Fruit fly (Drosophila melanogaster) whole organism, prepupa: ENCODE results near the gene Fum2.

Experiments
- Blimp-1 ChIP-seq: fragments of 200-800 bp; sonication (Bioruptor generic); optimal IDR thresholded peaks from 3 replicates; lab custom pipeline; 2017; ENCODE audit warnings: missing biosample characterization, missing genetic modification characterization, mild to moderate bottlenecking, moderate library complexity, missing genetic modification reagents
- CG10669 ChIP-seq: fragments of 200-800 bp; sonication (Bioruptor generic); optimal IDR thresholded peaks from 3 replicates; lab custom pipeline; 2018; ENCODE audit warnings: missing biosample characterization, mild to moderate bottlenecking, missing genetic modification characterization, moderate library complexity
- CG11294 ChIP-seq: fragments of 200-800 bp; sonication (Bioruptor generic); IDR thresholded peaks from 2 replicates; pipeline ENCODE4 v1.3.6; 2022; ENCODE audit warnings: missing biosample characterization, missing genetic modification characterization
- CG11762 ChIP-seq: fragments of 200-800 bp; sonication (Bioruptor generic); optimal IDR thresholded peaks from 3 replicates; lab custom pipeline; 2016; ENCODE audit warnings: missing biosample characterization, missing genetic modification characterization; ENCODE audit not compliant: insufficient read depth
- CG11902 ChIP-seq: fragments of 200-800 bp; sonication (Bioruptor generic); optimal IDR thresholded peaks from 3 replicates; lab custom pipeline; 2016; ENCODE audit warnings: missing biosample characterization, missing genetic modification characterization
- CG15336 ChIP-seq: fragments of 200-800 bp; sonication (Bioruptor generic); IDR thresholded peaks from 2 replicates; pipeline ENCODE4 v1.3.6; 2022; ENCODE audit warnings: missing biosample characterization, missing genetic modification characterization
- CG1621 ChIP-seq: fragments of 200-800 bp; sonication (Bioruptor generic); optimal IDR thresholded peaks from 3 replicates; lab custom pipeline; 2018; ENCODE audit warnings: missing biosample characterization, mild to moderate bottlenecking, missing genetic modification characterization
- CG16779 ChIP-seq: fragments of 200-800 bp; sonication (Bioruptor generic); optimal IDR thresholded peaks from 3 replicates; lab custom pipeline; 2017; ENCODE audit warnings: missing biosample characterization, mild to moderate bottlenecking, missing genetic modification characterization
- CG3032 ChIP-seq: fragments of 200-800 bp; optimal IDR thresholded peaks from 2 replicates; lab custom pipeline; 2019; ENCODE audit warnings: missing biosample characterization, mild to moderate bottlenecking, missing genetic modification characterization, moderate library complexity
- CG31627 ChIP-seq: fragments of 200-800 bp; sonication (Bioruptor generic); optimal IDR thresholded peaks from 3 replicates; lab custom pipeline; 2016; ENCODE audit warnings: missing biosample characterization, missing genetic modification characterization
- CG32006 ChIP-seq: fragments of 200-800 bp; sonication (Bioruptor generic); optimal IDR thresholded peaks from 3 replicates; lab custom pipeline; 2017; ENCODE audit warnings: missing biosample characterization, mild to moderate bottlenecking, missing genetic modification characterization
- CG34406 ChIP-seq: fragments of 200-800 bp; sonication (Bioruptor generic); optimal IDR thresholded peaks from 3 replicates; lab custom pipeline; 2016; ENCODE audit warnings: missing biosample characterization, missing genetic modification characterization
- CG3919 ChIP-seq: fragments of 200-800 bp; sonication (Bioruptor generic); optimal IDR thresholded peaks from 3 replicates; lab custom pipeline; 2016; ENCODE audit warnings: missing biosample characterization, missing genetic modification characterization
- CG4318 ChIP-seq: fragments of 200-800 bp; sonication (Bioruptor generic); optimal IDR thresholded peaks from 3 replicates; lab custom pipeline; 2017; ENCODE audit warnings: missing biosample characterization, mild to moderate bottlenecking, missing genetic modification characterization
- CG6163 ChIP-seq: fragments of 200-800 bp; sonication (Bioruptor generic); IDR thresholded peaks from 3 replicates; pipeline ENCODE4 v1.3.6; 2022; ENCODE audit warnings: missing biosample characterization, missing genetic modification characterization
- CG6276 ChIP-seq: fragments of 200-800 bp; sonication (Bioruptor generic); optimal IDR thresholded peaks from 2 replicates; lab custom pipeline; 2017; ENCODE audit warnings: missing biosample characterization, mild to moderate bottlenecking, missing genetic modification characterization
- CG6792 ChIP-seq: fragments of 200-800 bp; sonication (Bioruptor generic); optimal IDR thresholded peaks from 3 replicates; lab custom pipeline; 2016; ENCODE audit warnings: missing biosample characterization, missing genetic modification characterization
- CG6808 ChIP-seq: fragments of 200-800 bp; sonication (Bioruptor generic); optimal IDR thresholded peaks from 3 replicates; lab custom pipeline; 2017; ENCODE audit warnings: missing biosample characterization, missing genetic modification characterization, mild to moderate bottlenecking, moderate library complexity, missing genetic modification reagents
- CG6854 ChIP-seq: fragments of 200-800 bp; sonication (Bioruptor generic); optimal IDR thresholded peaks from 2 replicates; lab custom pipeline; 2017; ENCODE audit warnings: missing biosample characterization, mild to moderate bottlenecking, missing genetic modification characterization
- CG7368 ChIP-seq: fragments of 200-800 bp; sonication (Bioruptor generic); optimal IDR thresholded peaks from 3 replicates; lab custom pipeline; 2016; ENCODE audit warnings: missing biosample characterization, missing genetic modification characterization
- CG8119 ChIP-seq: fragments of 200-800 bp; sonication (Bioruptor generic); IDR thresholded peaks from 3 replicates; pipeline ENCODE4 v1.3.6; 2022; ENCODE audit warnings: missing biosample characterization, missing genetic modification characterization
- CG8319 ChIP-seq: fragments of 200-800 bp; sonication (Bioruptor generic); optimal IDR thresholded peaks from 3 replicates; lab custom pipeline; 2016; ENCODE audit warnings: missing biosample characterization, missing genetic modification characterization
- CG8632 ChIP-seq: fragments of 200-800 bp; sonication (Bioruptor generic); optimal IDR thresholded peaks from 3 replicates; lab custom pipeline; 2016; ENCODE audit warnings: missing biosample characterization, missing genetic modification characterization
- Eip78C ChIP-seq: fragments of 200-800 bp; sonication (Bioruptor generic); peaks from one replicate; lab custom pipeline; 2016; ENCODE audit warnings: missing biosample characterization, missing genetic modification characterization
- Eip93F ChIP-seq: fragments of 200-800 bp; sonication (Bioruptor generic); optimal IDR thresholded peaks from 2 replicates; lab custom pipeline; 2016; ENCODE audit warnings: missing biosample characterization, mild to moderate bottlenecking, missing genetic modification characterization
- Ets21C ChIP-seq: fragments of 200-800 bp; sonication (Bioruptor generic); optimal IDR thresholded peaks from 3 replicates; lab custom pipeline; 2016; ENCODE audit warnings: missing biosample characterization, missing genetic modification characterization
- Gug ChIP-seq: fragments of 200-800 bp; sonication (Bioruptor generic); IDR thresholded peaks from 2 replicates; pipeline ENCODE4 v1.3.6; 2022; ENCODE audit warnings: missing biosample characterization, missing genetic modification characterization
- Hr38 ChIP-seq: sonication (Bioruptor generic); optimal IDR thresholded peaks from 2 replicates; lab custom pipeline; 2016; ENCODE audit warnings: missing biosample characterization, missing genetic modification characterization
- Hr39 ChIP-seq: fragments of 200-800 bp; sonication (Bioruptor generic); optimal IDR thresholded peaks from 2 replicates; lab custom pipeline; 2016; ENCODE audit warnings: missing biosample characterization, missing genetic modification characterization
- Hr4 ChIP-seq: fragments of 200-800 bp; sonication (Bioruptor generic); optimal IDR thresholded peaks from 3 replicates; lab custom pipeline; 2016; ENCODE audit warnings: missing biosample characterization, missing genetic modification characterization
- Lpt ChIP-seq: fragments of 200-800 bp; sonication (Bioruptor generic); optimal IDR thresholded peaks from 3 replicates; lab custom pipeline; 2016; ENCODE audit warnings: missing biosample characterization, missing genetic modification characterization
- OdsH ChIP-seq: fragments of 200-800 bp; sonication (Bioruptor generic); optimal IDR thresholded peaks from 3 replicates; lab custom pipeline; 2016; ENCODE audit warnings: missing biosample characterization, missing genetic modification characterization
- Sox102F ChIP-seq: fragments of 200-800 bp; sonication (Bioruptor generic); optimal IDR thresholded peaks from 2 replicates; lab custom pipeline; 2016; ENCODE audit warnings: missing biosample characterization, mild to moderate bottlenecking, missing genetic modification characterization
- Sox15 ChIP-seq: fragments of 200-800 bp; sonication (Bioruptor generic); optimal IDR thresholded peaks from 3 replicates; lab custom pipeline; 2016; ENCODE audit warnings: missing biosample characterization, missing genetic modification characterization
- achi ChIP-seq: fragments of 200-800 bp; sonication (Bioruptor generic); optimal IDR thresholded peaks from 3 replicates; lab custom pipeline; 2016; ENCODE audit warnings: missing biosample characterization, missing genetic modification characterization
- cyc ChIP-seq: fragments of 200-800 bp; sonication (Bioruptor generic); optimal IDR thresholded peaks from 3 replicates; lab custom pipeline; 2016; ENCODE audit warnings: missing biosample characterization, missing genetic modification characterization
- dac ChIP-seq: fragments of 200-800 bp; sonication (Bioruptor generic); optimal IDR thresholded peaks from 2 replicates; lab custom pipeline; 2017; ENCODE audit warnings: missing biosample characterization, mild to moderate bottlenecking, missing genetic modification characterization
- dsx ChIP-seq: fragments of 200-800 bp; optimal IDR thresholded peaks from 3 replicates; lab custom pipeline; 2019; ENCODE audit warnings: missing biosample characterization, mild to moderate bottlenecking, missing genetic modification characterization, moderate library complexity; ENCODE audit not compliant: poor library complexity, severe bottlenecking
- eg ChIP-seq: fragments of 200-800 bp; sonication (Bioruptor generic); IDR thresholded peaks from 3 replicates; pipeline ENCODE4 v1.3.6; 2022; ENCODE audit warnings: missing biosample characterization, missing genetic modification characterization
- fd59A ChIP-seq: fragments of 200-800 bp; sonication (Bioruptor generic); optimal IDR thresholded peaks from 2 replicates; lab custom pipeline; 2017; ENCODE audit warnings: missing biosample characterization, mild to moderate bottlenecking, missing genetic modification characterization, missing genetic modification reagents
- fd85E ChIP-seq: fragments of 200-800 bp; sonication (Bioruptor generic); optimal IDR thresholded peaks from 3 replicates; lab custom pipeline; 2016; ENCODE audit warnings: missing biosample characterization, missing genetic modification characterization
- fkh ChIP-seq: fragments of 200-800 bp; sonication (Bioruptor generic); optimal IDR thresholded peaks from 3 replicates; lab custom pipeline; 2017; ENCODE audit warnings: missing biosample characterization, mild to moderate bottlenecking, missing genetic modification characterization, moderate library complexity
- lz ChIP-seq: fragments of 200-800 bp; sonication (Bioruptor generic); optimal IDR thresholded peaks from 3 replicates; lab custom pipeline; 2016; ENCODE audit warnings: missing biosample characterization, missing genetic modification characterization
- salr ChIP-seq, 2 experiments: fragments of 200-800 bp; sonication (Bioruptor generic); optimal IDR thresholded peaks; 3 replicates each; lab custom pipeline; 2016 to 2018; ENCODE audit warnings: missing biosample characterization in 2 of 2, missing genetic modification characterization in 2 of 2, mild to moderate bottlenecking in 1 of 2
- spab ChIP-seq: fragments of 200-800 bp; sonication (Bioruptor generic); optimal IDR thresholded peaks from 2 replicates; lab custom pipeline; 2017; ENCODE audit warnings: missing biosample characterization, mild to moderate bottlenecking, missing genetic modification characterization, missing genetic modification reagents
- topi ChIP-seq: fragments of 200-800 bp; sonication (Bioruptor generic); optimal IDR thresholded peaks from 3 replicates; lab custom pipeline; 2016; ENCODE audit warnings: missing biosample characterization, missing genetic modification characterization
- vri ChIP-seq: fragments of 200-800 bp; sonication (Bioruptor generic); optimal IDR thresholded peaks from 3 replicates; lab custom pipeline; 2016; ENCODE audit warnings: missing biosample characterization, mild to moderate bottlenecking, missing genetic modification characterization

The Fum2 gene

dm6 chrX:6641602-6642001 lies 40.0 kb upstream of the Fum2 start (continued):
- TF ChIP-seq dac (GFP tag; lab: Kevin White, UChicago) (peak; percentile 11), topi (GFP tag; lab: Kevin White, UChicago) (peak; percentile 6), CG32006 (GFP tag; lab: Kevin White, UChicago) (peak; percentile 51), OdsH (GFP tag; lab: Kevin White, UChicago) (peak; percentile 41), CG16779 (tag; lab: Kevin White, UChicago) (no peak), Sox102F (no peak), fd59A (GFP tag; lab: Kevin White, UChicago) (no peak), lz (peak; percentile 44), cyc (no peak), CG3919 (GFP tag; lab: Kevin White, UChicago) (peak; percentile 42), vri (no peak), fkh (GFP tag; lab: Kevin White, UChicago) (no peak), CG6792 (peak; percentile 10), CG1621 (tag; lab: Kevin White, UChicago) (no peak), Blimp-1 (no peak), achi (peak; percentile 36), fd85E (no peak), spab (GFP tag; lab: Kevin White, UChicago) (no peak), salr (GFP tag; optimal IDR thresholded peaks at IDR 0.05; lab: Kevin White, UChicago) (peak in 1 of 2 experiments; percentile 29), eg (GFP tag; lab: Robert Waterston, UW) (peak; percentile 72; the same call in 2 of the 3 replicates), CG11762 (GFP tag; lab: Kevin White, UChicago) (no peak), Lpt (GFP tag; lab: Kevin White, UChicago) (no peak), CG8319 (GFP tag; lab: Kevin White, UChicago) (no peak), CG11902 (GFP tag; lab: Kevin White, UChicago) (no peak), CG15336 (GFP tag; lab: Robert Waterston, UW) (peak; percentile 67), CG6276 (peak; percentile 29)

dm6 chrX:6642593-6643257 lies 38.8 kb upstream of the Fum2 start:
- TF ChIP-seq CG6808 (peak; percentile 35), CG15336 (GFP tag; lab: Robert Waterston, UW) (peak; percentile 81), topi (GFP tag; lab: Kevin White, UChicago) (peak; percentile 53), fd59A (GFP tag; lab: Kevin White, UChicago) (peak; percentile 8), CG3919 (GFP tag; lab: Kevin White, UChicago) (peak; percentile 51), CG34406 (peak; percentile 37), CG11762 (GFP tag; lab: Kevin White, UChicago) (peak; percentile 15), fd85E (no peak), dsx (GFP tag; lab: Kevin White, UChicago) (peak; percentile 36), CG11294 (GFP tag; lab: Robert Waterston, UW) (peak; percentile 42; the same call in 1 of the 2 replicates), Hr38 (GFP tag; lab: Kevin White, UChicago) (no peak), CG4318 (GFP tag; lab: Kevin White, UChicago) (no peak), CG6163 (GFP tag; lab: Robert Waterston, UW) (peak; percentile 80), CG32006 (GFP tag; lab: Kevin White, UChicago) (peak; percentile 59), vri (peak; percentile 29), achi (peak; percentile 58), spab (GFP tag; lab: Kevin White, UChicago) (no peak), CG7368 (peak; percentile 48), lz (peak; percentile 61), CG8119 (GFP tag; lab: Robert Waterston, UW) (peak; percentile 77), CG3032 (peak; percentile 35), Eip78C (GFP tag; lab: Kevin White, UChicago) (peak; percentile 85), eg (GFP tag; lab: Robert Waterston, UW) (peak; percentile 66; the same call in 1 of the 3 replicates), Hr4 (GFP tag; lab: Kevin White, UChicago) (peak; percentile 61), CG8632 (peak; percentile 26), OdsH (GFP tag; lab: Kevin White, UChicago) (peak; percentile 43), Ets21C (peak; percentile 38), CG31627 (GFP tag; lab: Kevin White, UChicago) (peak; percentile 32), CG10669 (GFP tag; lab: Kevin White, UChicago) (peak; percentile 35), CG6792 (peak; percentile 55), CG6276 (peak; percentile 34), Eip93F (GFP tag; lab: Kevin White, UChicago) (no peak), Hr39 (GFP tag; lab: Kevin White, UChicago) (peak; percentile 59), Sox15 (GFP tag; lab: Kevin White, UChicago) (no peak), CG6854 (GFP tag; lab: Kevin White, UChicago) (no peak), Gug (GFP tag; lab: Robert Waterston, UW) (0 out of 2 replicates have a peak, but pooled peaks have one; percentile 39)
